Worm (Caenorhabditis elegans) whole organism, L2 larva: ENCODE data around the gene Y10G11A.1.
A peak's percentile ranks its signal among the peaks of the same experiment; 100 is the strongest.

Source experiments
- C34F6.9 ChIP-seq: fragments of 150-350 bp; optimal IDR thresholded peaks from 2 replicates; lab custom pipeline; 2014; ENCODE audit warnings: missing biosample characterization, missing genetic modification characterization
- R02D3.7 ChIP-seq: fragments of 150-350 bp; optimal IDR thresholded peaks from 2 replicates; lab custom pipeline; 2014; ENCODE audit warnings: missing biosample characterization, missing genetic modification characterization
- Y55F3AM.14 ChIP-seq: fragments of 200-800 bp; sonication (Bioruptor generic); optimal IDR thresholded peaks from 2 replicates; lab custom pipeline; 2018; ENCODE audit warnings: mild to moderate bottlenecking, missing genetic modification characterization, missing compliant biosample characterization
- alr-1 ChIP-seq: fragments of 150-350 bp; optimal IDR thresholded peaks from 2 replicates; lab custom pipeline; 2014; ENCODE audit warnings: missing biosample characterization, missing genetic modification characterization
- blmp-1 ChIP-seq: sonication (generic microtip); optimal IDR thresholded peaks from 2 replicates; lab custom pipeline; 2017; ENCODE audit warnings: missing genetic modification characterization, mild to moderate bottlenecking, missing compliant biosample characterization, antibody characterized with exemption, moderate library complexity; ENCODE audit not compliant: insufficient read depth
- ceh-82 ChIP-seq: fragments of 150-350 bp; optimal IDR thresholded peaks from 2 replicates; lab custom pipeline; 2014; ENCODE audit warnings: missing biosample characterization, missing genetic modification characterization
- crh-2 ChIP-seq: sonication (generic microtip); optimal IDR thresholded peaks from 2 replicates; lab custom pipeline; 2017; ENCODE audit warnings: missing biosample characterization, missing genetic modification characterization
- dmd-4 ChIP-seq: sonication (generic microtip); optimal IDR thresholded peaks from 2 replicates; lab custom pipeline; 2017; ENCODE audit warnings: missing biosample characterization, missing genetic modification characterization
- egl-27 ChIP-seq: sonication (generic microtip); optimal IDR thresholded peaks from 3 replicates; lab custom pipeline; 2017; ENCODE audit warnings: missing biosample characterization, missing genetic modification reagents, missing genetic modification characterization
- elt-1 ChIP-seq: fragments of 150-350 bp; optimal IDR thresholded peaks from 2 replicates; lab custom pipeline; 2014; ENCODE audit warnings: missing biosample characterization, missing genetic modification characterization
- fos-1 ChIP-seq: fragments of 150-350 bp; optimal IDR thresholded peaks from 2 replicates; lab custom pipeline; 2014; ENCODE audit warnings: missing biosample characterization, missing genetic modification characterization
- gmeb-1 ChIP-seq: fragments of 150-350 bp; optimal IDR thresholded peaks from 2 replicates; lab custom pipeline; 2014; ENCODE audit warnings: missing biosample characterization, missing genetic modification characterization
- lin-11 ChIP-seq: fragments of 150-350 bp; sonication (generic microtip); optimal IDR thresholded peaks from 2 replicates; lab custom pipeline; 2014; ENCODE audit warnings: missing biosample characterization, missing genetic modification characterization, inconsistent platforms, mixed read lengths
- lin-39 ChIP-seq: fragments of 150-350 bp; optimal IDR thresholded peaks from 2 replicates; lab custom pipeline; 2014; ENCODE audit warnings: missing biosample characterization, missing genetic modification reagents, missing genetic modification characterization
- lsy-2 ChIP-seq, 2 experiments: fragments of 150-350 bp in 1 of 2; sonication (generic microtip) in 1 of 2; optimal IDR thresholded peaks; 2 replicates each; lab custom pipeline; 2014 to 2017; ENCODE audit warnings: missing biosample characterization in 2 of 2, missing genetic modification characterization in 2 of 2
- mab-5 ChIP-seq: fragments of 150-350 bp; optimal IDR thresholded peaks from 2 replicates; lab custom pipeline; 2014; ENCODE audit warnings: missing biosample characterization, missing genetic modification characterization
- mdl-1 ChIP-seq, 2 experiments: fragments of 150-350 bp in 1 of 2; sonication (generic microtip) in 1 of 2; optimal IDR thresholded peaks; 2 replicates each; lab custom pipeline; 2017; ENCODE audit warnings: missing biosample characterization in 2 of 2, missing genetic modification characterization in 2 of 2
- nhr-10 ChIP-seq: sonication (generic microtip); optimal IDR thresholded peaks from 2 replicates; lab custom pipeline; 2017; ENCODE audit warnings: missing biosample characterization, missing genetic modification characterization
- nhr-21 ChIP-seq: fragments of 150-350 bp; optimal IDR thresholded peaks from 2 replicates; lab custom pipeline; 2014; ENCODE audit warnings: missing biosample characterization, missing genetic modification characterization
- nhr-23 ChIP-seq: fragments of 150-350 bp; optimal IDR thresholded peaks from 2 replicates; lab custom pipeline; 2014; ENCODE audit warnings: missing biosample characterization, missing genetic modification reagents, missing genetic modification characterization
- nhr-237 ChIP-seq: fragments of 150-350 bp; optimal IDR thresholded peaks from 2 replicates; lab custom pipeline; 2014; ENCODE audit warnings: missing biosample characterization, missing genetic modification characterization
- nhr-6 ChIP-seq: fragments of 150-350 bp; optimal IDR thresholded peaks from 2 replicates; lab custom pipeline; 2014; ENCODE audit warnings: missing biosample characterization, missing genetic modification characterization
- sem-4 ChIP-seq: fragments of 150-350 bp; optimal IDR thresholded peaks from 2 replicates; lab custom pipeline; 2014; ENCODE audit warnings: missing biosample characterization, missing genetic modification reagents, missing genetic modification characterization
- skn-1 ChIP-seq: sonication (generic microtip); optimal IDR thresholded peaks from 2 replicates; lab custom pipeline; 2017; ENCODE audit warnings: missing biosample characterization, missing genetic modification characterization
- sma-3 ChIP-seq: sonication (generic microtip); optimal IDR thresholded peaks from 2 replicates; lab custom pipeline; 2016; ENCODE audit warnings: missing genetic modification reagents, missing genetic modification characterization, missing compliant biosample characterization
- snpc-4 ChIP-seq: fragments of 150-350 bp; optimal IDR thresholded peaks from 2 replicates; lab custom pipeline; 2014; ENCODE audit warnings: missing biosample characterization, missing genetic modification characterization
- unc-39 ChIP-seq: fragments of 150-350 bp; optimal IDR thresholded peaks from 2 replicates; lab custom pipeline; 2014; ENCODE audit warnings: missing biosample characterization, missing genetic modification characterization
- unc-55 ChIP-seq: fragments of 150-350 bp; sonication (generic microtip); optimal IDR thresholded peaks from 3 replicates; lab custom pipeline; 2014; ENCODE audit warnings: missing biosample characterization, missing genetic modification reagents, missing genetic modification characterization
- unc-62 ChIP-seq: fragments of 150-350 bp; optimal IDR thresholded peaks from 2 replicates; lab custom pipeline; 2014; ENCODE audit warnings: missing biosample characterization, missing genetic modification reagents, missing genetic modification characterization
- zag-1 ChIP-seq: fragments of 150-350 bp; optimal IDR thresholded peaks from 2 replicates; lab custom pipeline; 2014; ENCODE audit warnings: missing biosample characterization, missing genetic modification characterization
- ztf-1 ChIP-seq: fragments of 200-800 bp; sonication (Bioruptor generic); conservative IDR thresholded peaks from 2 replicates; pipeline ENCODE4 v1.3.6; 2022; ENCODE audit warnings: missing genetic modification characterization, missing compliant biosample characterization
- ztf-11 ChIP-seq: sonication (generic microtip); optimal IDR thresholded peaks from 2 replicates; lab custom pipeline; 2017; ENCODE audit warnings: missing biosample characterization, missing genetic modification characterization
- ztf-4 ChIP-seq: fragments of 150-350 bp; optimal IDR thresholded peaks from 2 replicates; lab custom pipeline; 2014; ENCODE audit warnings: missing biosample characterization, missing genetic modification characterization

Y10G11A.1 gene

DNA sequence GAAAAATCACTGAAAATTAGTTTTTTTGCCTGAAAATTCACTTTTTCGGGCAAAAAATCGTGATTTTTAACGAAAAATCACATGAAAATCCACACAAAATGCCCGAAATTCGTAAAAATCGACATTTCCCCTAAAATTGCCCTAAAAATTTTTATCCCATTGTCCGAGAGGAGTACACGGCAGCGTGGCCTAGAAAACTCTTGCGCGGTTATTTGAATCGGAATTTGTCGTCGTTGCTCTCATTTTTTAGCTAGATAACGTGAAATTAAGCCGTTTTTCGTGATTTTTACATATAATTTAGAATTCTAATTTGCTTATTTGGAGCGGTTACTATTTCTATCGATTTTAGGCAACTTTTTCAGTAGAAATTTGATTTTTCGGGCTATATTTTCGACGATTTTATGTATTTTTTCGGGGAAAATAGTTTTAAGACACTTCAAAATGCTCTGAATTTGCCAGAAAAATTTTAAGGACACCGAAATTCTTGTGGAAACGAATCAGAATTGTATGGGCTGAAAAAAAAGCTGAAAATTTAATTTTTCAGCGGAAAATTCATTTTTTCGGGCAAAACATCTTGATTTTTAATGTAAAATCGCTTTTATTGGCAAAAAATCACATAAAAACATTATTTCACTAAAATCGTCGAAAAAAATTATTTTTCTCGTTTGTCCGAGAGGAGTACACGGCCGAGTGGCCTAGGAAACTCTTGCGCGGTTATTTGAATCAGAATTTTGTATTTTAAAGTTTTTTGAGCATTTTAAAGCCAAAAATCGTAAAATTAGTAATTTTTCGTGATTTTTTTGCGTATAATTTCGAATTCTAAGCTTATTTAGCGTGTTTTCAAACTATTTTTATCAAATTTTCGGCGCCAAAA, 9.1 kb upstream of the Y10G11A.1 start (continued):
- TF ChIP-seq lin-39 (tag; lab: Kevin White, UChicago), result no peak
- no peak for TF ChIP-seq dmd-4 (tag; lab: Kevin White, UChicago)
- no peak for TF ChIP-seq ztf-11 (tag; lab: Kevin White, UChicago)
- peak; percentile 65 for TF ChIP-seq C34F6.9 (tag; lab: Kevin White, UChicago)
- no peak for TF ChIP-seq unc-62 (GFP tag; lab: Kevin White, UChicago)
- no peak for TF ChIP-seq skn-1 (tag; lab: Kevin White, UChicago)
- no peak for TF ChIP-seq ceh-82 (tag; lab: Kevin White, UChicago)
- no peak for TF ChIP-seq zag-1 (tag; lab: Kevin White, UChicago)
- no peak for TF ChIP-seq ztf-4 (tag; lab: Kevin White, UChicago)
- TF ChIP-seq R02D3.7, result no peak
- peak; percentile 8 for TF ChIP-seq sem-4
- TF ChIP-seq blmp-1 (tag; lab: Kevin White, UChicago), result no peak
- TF ChIP-seq nhr-23 (tag; lab: Kevin White, UChicago), result no peak
- TF ChIP-seq crh-2 (tag; lab: Kevin White, UChicago), result peak; percentile 40
- peak; percentile 76 for TF ChIP-seq unc-55 (GFP tag; lab: Kevin White, UChicago)
- no peak for TF ChIP-seq nhr-10 (tag; lab: Kevin White, UChicago)
- no peak for TF ChIP-seq elt-1 (tag; lab: Kevin White, UChicago)
- no peak for TF ChIP-seq unc-39 (tag; lab: Kevin White, UChicago)
- TF ChIP-seq lin-11 (tag; lab: Kevin White, UChicago), result no peak
- TF ChIP-seq, all 48 proteins: peak for 20

DNA sequence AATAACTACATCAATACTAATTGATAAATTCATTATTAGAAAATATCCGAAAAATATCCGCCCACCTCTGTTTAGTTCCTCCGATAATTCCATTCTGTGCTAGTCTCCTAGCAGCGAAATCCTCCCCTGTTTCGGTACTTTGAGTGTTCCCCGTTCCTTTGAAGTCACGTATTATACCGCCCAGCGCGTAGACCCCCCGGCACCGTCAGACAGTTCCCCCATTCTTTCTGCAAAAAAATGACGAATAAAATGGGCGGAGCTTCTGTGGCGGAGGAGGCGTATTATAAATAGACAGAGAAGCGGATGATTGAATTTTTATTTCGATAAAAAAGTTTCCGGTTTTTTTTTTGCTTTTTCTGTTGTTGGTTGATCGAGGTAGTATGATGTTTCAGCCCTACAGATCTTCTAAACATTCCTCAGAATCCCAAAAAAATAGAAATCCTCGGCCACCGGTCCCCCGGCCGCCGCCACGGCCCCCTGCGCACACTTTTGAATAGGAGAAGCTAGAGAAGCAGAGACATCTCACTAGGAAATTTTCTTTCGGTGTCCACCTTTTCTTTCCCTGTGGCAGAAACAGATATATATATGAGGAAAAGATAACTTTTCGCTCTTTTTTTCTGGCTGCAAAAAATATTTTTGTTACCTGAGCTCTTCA, 2.4 kb upstream of the Y10G11A.1 start:
- peak in 1 of 2 experiments; percentile 0 for TF ChIP-seq lsy-2 (tag; optimal IDR thresholded peaks at IDR 0.05; lab: Kevin White, UChicago)
- peak; percentile 26 for TF ChIP-seq unc-55 (GFP tag; lab: Kevin White, UChicago)
- no peak for TF ChIP-seq sem-4
- no peak for TF ChIP-seq egl-27
- TF ChIP-seq, all 48 proteins: peak for 2

DNA sequence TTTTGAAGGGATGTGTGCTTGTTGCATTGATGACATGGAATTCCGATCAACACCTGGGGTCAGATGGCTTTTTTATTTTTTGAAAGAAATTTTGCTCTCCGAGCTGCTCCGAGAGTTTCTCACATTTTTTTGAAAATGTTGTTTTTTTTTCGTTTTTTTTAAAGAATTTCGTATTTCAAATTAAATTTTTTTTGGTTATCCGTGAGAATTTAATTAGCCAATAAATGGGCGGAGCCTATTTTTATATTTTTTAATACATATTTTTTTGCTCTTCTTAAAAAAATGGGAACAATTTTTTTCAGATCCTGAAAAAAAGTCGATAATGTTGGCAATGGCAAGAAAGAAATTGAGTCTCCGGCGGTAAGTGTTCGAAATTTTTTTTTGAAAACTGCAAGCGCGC, 7.5 kb downstream of the Y10G11A.1 start, which contains the start of gene dlc-3:
TSS of gene dlc-3 (plus strand) at position 301 of the 400 bp plus-strand sequence.
- TF ChIP-seq nhr-237 (tag; lab: Kevin White, UChicago) (no peak), ceh-82 (tag; lab: Kevin White, UChicago) (no peak), nhr-6 (no peak), mdl-1 (tag; optimal IDR thresholded peaks at IDR 0.05; lab: Kevin White, UChicago) (no peak), lsy-2 (tag; optimal IDR thresholded peaks at IDR 0.05; lab: Kevin White, UChicago) (no peak), snpc-4 (tag; lab: Kevin White, UChicago) (no peak)

DNA sequence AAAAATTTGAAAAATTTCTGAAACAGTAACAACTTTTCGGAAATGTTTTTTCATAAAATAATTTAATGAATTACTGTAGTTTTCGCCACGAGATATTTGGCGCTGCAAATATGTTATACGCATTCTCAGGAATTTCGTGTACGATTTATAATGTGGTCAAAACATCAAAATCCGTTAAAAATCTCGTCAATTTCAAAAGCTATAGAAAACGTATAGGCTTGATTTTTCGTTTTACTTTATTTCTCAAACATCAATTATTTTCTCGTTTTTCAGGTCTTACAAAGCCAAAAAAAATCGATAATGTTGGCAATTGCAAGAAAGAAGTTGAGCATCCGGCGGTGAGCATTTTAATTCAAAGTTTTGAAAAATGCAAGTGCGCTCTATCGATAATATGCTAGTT, 18.5 kb downstream of the Y10G11A.1 start, which contains the start of gene dlc-4:
TSS of gene dlc-4 (plus strand) at position 301 of the 400 bp plus-strand sequence.
- no peak for TF ChIP-seq nhr-237 (tag; lab: Kevin White, UChicago)
- no peak for TF ChIP-seq alr-1 (tag; lab: Kevin White, UChicago)
- no peak for TF ChIP-seq elt-1 (tag; lab: Kevin White, UChicago)
- no peak for TF ChIP-seq sem-4
- TF ChIP-seq Y55F3AM.14 (GFP tag; lab: Kevin White, UChicago), result no peak
- no peak for TF ChIP-seq fos-1 (tag; lab: Kevin White, UChicago)
- TF ChIP-seq snpc-4 (tag; lab: Kevin White, UChicago), result no peak
- TF ChIP-seq sma-3, result no peak
- TF ChIP-seq nhr-10 (tag; lab: Kevin White, UChicago), result no peak
- no peak for TF ChIP-seq lsy-2 (tag; optimal IDR thresholded peaks at IDR 0.05; lab: Kevin White, UChicago)
- TF ChIP-seq gmeb-1 (tag; lab: Kevin White, UChicago), result no peak
- no peak for TF ChIP-seq lin-11 (tag; lab: Kevin White, UChicago)
- TF ChIP-seq mab-5 (tag; lab: Kevin White, UChicago), result no peak
- no peak for TF ChIP-seq ztf-1
- no peak for TF ChIP-seq nhr-21
- no peak for TF ChIP-seq unc-39 (tag; lab: Kevin White, UChicago)
- TF ChIP-seq blmp-1 (tag; lab: Kevin White, UChicago), result no peak
